Fruit fly (Drosophila melanogaster) whole organism, adult: ENCODE data around the gene dj-1beta.

Experiments
- CG11617 ChIP-seq: fragments of 200-800 bp; sonication (Bioruptor generic); optimal IDR thresholded peaks from 2 replicates; lab custom pipeline; 2017; ENCODE audit warnings: mild to moderate bottlenecking, missing biosample characterization, missing genetic modification reagents, missing genetic modification characterization
- CG12768 ChIP-seq: fragments of 200-800 bp; sonication (Bioruptor generic); optimal IDR thresholded peaks from 2 replicates; lab custom pipeline; 2017; ENCODE audit warnings: missing biosample characterization, missing genetic modification characterization, mild to moderate bottlenecking, moderate library complexity, missing genetic modification reagents
- CG14711 ChIP-seq: fragments of 200-800 bp; sonication (Bioruptor generic); optimal IDR thresholded peaks from 2 replicates; lab custom pipeline; 2018; ENCODE audit warnings: missing biosample characterization, mild to moderate bottlenecking, missing genetic modification characterization, moderate library complexity
- CG1620 ChIP-seq: fragments of 200-800 bp; sonication (Bioruptor generic); optimal IDR thresholded peaks from 2 replicates; lab custom pipeline; 2016; ENCODE audit warnings: missing biosample characterization, missing genetic modification characterization
- CG33017 ChIP-seq: fragments of 200-800 bp; sonication (Bioruptor generic); optimal IDR thresholded peaks from 2 replicates; lab custom pipeline; 2018; ENCODE audit warnings: missing biosample characterization, mild to moderate bottlenecking, missing genetic modification characterization, moderate library complexity
- CG5204 ChIP-seq: fragments of 200-800 bp; sonication (Bioruptor generic); optimal IDR thresholded peaks from 2 replicates; lab custom pipeline; 2016; ENCODE audit warnings: missing biosample characterization, missing genetic modification characterization
- CG7045 ChIP-seq: fragments of 200-800 bp; sonication (Bioruptor generic); optimal IDR thresholded peaks from 2 replicates; lab custom pipeline; 2017; ENCODE audit warnings: missing biosample characterization, mild to moderate bottlenecking, missing genetic modification characterization
- CG7101 ChIP-seq: fragments of 200-800 bp; sonication (Bioruptor generic); optimal IDR thresholded peaks from 2 replicates; lab custom pipeline; 2018; ENCODE audit warnings: missing biosample characterization, mild to moderate bottlenecking, missing genetic modification characterization, moderate library complexity
- Clk ChIP-seq: fragments of 200-800 bp; sonication (Bioruptor generic); optimal IDR thresholded peaks from 2 replicates; lab custom pipeline; 2017; ENCODE audit warnings: missing biosample characterization, missing genetic modification characterization
- Crg-1 ChIP-seq: fragments of 200-800 bp; sonication (Bioruptor generic); optimal IDR thresholded peaks from 2 replicates; lab custom pipeline; 2016; ENCODE audit warnings: missing biosample characterization, missing genetic modification characterization
- Hr96 ChIP-seq: fragments of 200-800 bp; sonication (Bioruptor generic); optimal IDR thresholded peaks from 2 replicates; lab custom pipeline; 2016; ENCODE audit warnings: missing biosample characterization, missing genetic modification characterization
- Mnt ChIP-seq: fragments of 200-800 bp; sonication (Bioruptor generic); optimal IDR thresholded peaks from 2 replicates; lab custom pipeline; 2016; ENCODE audit warnings: missing biosample characterization, mild to moderate bottlenecking, missing genetic modification characterization
- bab1 ChIP-seq: fragments of 200-800 bp; sonication (Bioruptor generic); optimal IDR thresholded peaks from 3 replicates; lab custom pipeline; 2019; ENCODE audit warnings: missing biosample characterization, mild to moderate bottlenecking, missing genetic modification characterization, moderate library complexity
- cic ChIP-seq: fragments of 200-800 bp; sonication (Bioruptor generic); optimal IDR thresholded peaks from 2 replicates; lab custom pipeline; 2017; ENCODE audit warnings: missing biosample characterization, mild to moderate bottlenecking, missing genetic modification characterization, moderate library complexity
- cnc ChIP-seq, 2 experiments: fragments of >200 bp; optimal IDR thresholded peaks; 2 replicates each; lab custom pipeline; 2017
- kay ChIP-seq: fragments of 200-800 bp; sonication (Bioruptor generic); peaks from one replicate; lab custom pipeline; 2016; ENCODE audit warnings: missing biosample characterization, missing genetic modification characterization, borderline replicate concordance
- ovo ChIP-seq: fragments of 200-800 bp; sonication (Bioruptor generic); optimal IDR thresholded peaks from 2 replicates; lab custom pipeline; 2016; ENCODE audit warnings: missing biosample characterization, missing genetic modification characterization
- pad ChIP-seq: fragments of 200-800 bp; sonication (Bioruptor generic); optimal IDR thresholded peaks from 3 replicates; lab custom pipeline; 2017; ENCODE audit warnings: missing biosample characterization, missing genetic modification characterization, mild to moderate bottlenecking, moderate library complexity, missing genetic modification reagents
- tj ChIP-seq: fragments of 200-800 bp; sonication (Bioruptor generic); optimal IDR thresholded peaks from 3 replicates; lab custom pipeline; 2017; ENCODE audit warnings: missing biosample characterization, mild to moderate bottlenecking, missing genetic modification characterization, moderate library complexity
- toe ChIP-seq: fragments of 200-800 bp; sonication (Bioruptor generic); optimal IDR thresholded peaks from 2 replicates; lab custom pipeline; 2016; ENCODE audit warnings: missing biosample characterization, missing genetic modification characterization

The dj-1beta gene

dm6 chr3R:30802115-30802682 is 4.7 kb upstream of the dj-1beta start:
- TF ChIP-seq cnc (optimal IDR thresholded peaks at IDR 0.05; lab: Kevin White, UChicago) = no peak
- no peak for TF ChIP-seq Crg-1 (GFP tag; lab: Kevin White, UChicago)
- TF ChIP-seq cic (GFP tag; lab: Kevin White, UChicago) = peak; percentile 18
- TF ChIP-seq CG7045 (GFP tag; lab: Kevin White, UChicago) = peak; percentile 23

dm6 chr3R:30802779-30803178 is 4.1 kb upstream of the dj-1beta start:
- TF ChIP-seq CG7101 (tag; lab: Kevin White, UChicago) (peak; percentile 87), ovo (GFP tag; lab: Kevin White, UChicago) (peak; percentile 90), Clk (GFP tag; lab: Kevin White, UChicago) (peak; percentile 74), tj (GFP tag; lab: Kevin White, UChicago) (no peak), Mnt (GFP tag; lab: Kevin White, UChicago) (peak; percentile 15), toe (GFP tag; lab: Kevin White, UChicago) (peak; percentile 74), kay (GFP tag; lab: Kevin White, UChicago) (peak; percentile 98), CG5204 (peak; percentile 54), CG11617 (GFP tag; lab: Kevin White, UChicago) (peak; percentile 67), CG14711 (tag; lab: Kevin White, UChicago) (peak; percentile 47), bab1 (no peak), CG1620 (GFP tag; lab: Kevin White, UChicago) (peak; percentile 84), pad (GFP tag; lab: Kevin White, UChicago) (peak; percentile 57), CG33017 (tag; lab: Kevin White, UChicago) (peak; percentile 75), Hr96 (GFP tag; lab: Kevin White, UChicago) (peak; percentile 48), Crg-1 (GFP tag; lab: Kevin White, UChicago) (peak; percentile 91), cic (GFP tag; lab: Kevin White, UChicago) (no peak), CG12768 (GFP tag; lab: Kevin White, UChicago) (peak; percentile 75), CG7045 (GFP tag; lab: Kevin White, UChicago) (peak; percentile 89), cnc (optimal IDR thresholded peaks at IDR 0.05; lab: Kevin White, UChicago) (no peak)

DNA sequence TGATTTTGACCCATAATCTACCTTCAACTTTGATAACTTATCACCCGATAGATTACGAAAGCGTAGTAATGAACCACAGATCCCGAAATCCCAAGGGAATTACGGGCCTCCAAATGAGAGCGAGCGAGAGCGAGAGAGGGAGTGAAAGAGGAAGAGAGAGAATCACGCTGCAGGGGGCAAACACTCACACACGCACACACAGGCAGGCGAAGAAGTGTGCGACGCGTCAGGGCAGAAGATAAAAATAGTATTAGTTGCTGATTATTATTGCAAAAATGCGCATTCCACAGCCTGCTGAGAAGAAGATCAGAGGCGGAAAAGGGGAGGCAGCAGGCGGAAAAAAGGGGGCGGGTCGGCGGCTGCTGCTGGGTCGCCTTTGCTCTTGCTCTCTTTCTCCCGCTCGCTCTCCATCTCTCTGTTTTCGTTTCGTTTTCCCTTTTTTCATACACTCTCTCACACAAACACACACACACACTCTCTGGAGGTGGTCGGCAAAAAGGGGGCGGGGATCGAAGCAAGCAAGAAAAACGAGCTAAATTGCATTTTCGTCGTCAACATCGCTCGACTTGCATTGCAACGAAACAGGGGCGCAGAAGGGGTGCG is 3.6 kb upstream of the dj-1beta start:
- TF ChIP-seq CG11617 (GFP tag; lab: Kevin White, UChicago) = no peak
- no peak for TF ChIP-seq bab1
- peak; percentile 99 for TF ChIP-seq tj (GFP tag; lab: Kevin White, UChicago)
- TF ChIP-seq CG12768 (GFP tag; lab: Kevin White, UChicago) = peak; percentile 42

dm6 chr3R:30803815-30804515 is 3.0 kb upstream of the dj-1beta start:
- peak; percentile 64 for TF ChIP-seq toe (GFP tag; lab: Kevin White, UChicago)
- peak; percentile 32 for TF ChIP-seq CG33017 (tag; lab: Kevin White, UChicago)
- TF ChIP-seq CG1620 (GFP tag; lab: Kevin White, UChicago) = no peak
- peak; percentile 66 for TF ChIP-seq CG7045 (GFP tag; lab: Kevin White, UChicago)
- TF ChIP-seq CG12768 (GFP tag; lab: Kevin White, UChicago) = peak; percentile 15
- peak; percentile 3 to 59 for TF ChIP-seq cnc (optimal IDR thresholded peaks at IDR 0.05; lab: Kevin White, UChicago)
- TF ChIP-seq Hr96 (GFP tag; lab: Kevin White, UChicago) = peak; percentile 47
- peak; percentile 90 for TF ChIP-seq kay (GFP tag; lab: Kevin White, UChicago)
- TF ChIP-seq cic (GFP tag; lab: Kevin White, UChicago) = peak; percentile 62
- peak; percentile 42 for TF ChIP-seq Clk (GFP tag; lab: Kevin White, UChicago)
- TF ChIP-seq Mnt (GFP tag; lab: Kevin White, UChicago) = no peak
- TF ChIP-seq Crg-1 (GFP tag; lab: Kevin White, UChicago) = no peak
- TF ChIP-seq CG14711 (tag; lab: Kevin White, UChicago) = peak; percentile 50
- TF ChIP-seq bab1 = peak; percentile 54
- TF ChIP-seq CG7101 (tag; lab: Kevin White, UChicago) = peak; percentile 57
- peak; percentile 94 for TF ChIP-seq tj (GFP tag; lab: Kevin White, UChicago)
- peak; percentile 47 for TF ChIP-seq pad (GFP tag; lab: Kevin White, UChicago)
- peak; percentile 81 for TF ChIP-seq CG11617 (GFP tag; lab: Kevin White, UChicago)
- TF ChIP-seq CG5204 = peak; percentile 68
- TF ChIP-seq ovo (GFP tag; lab: Kevin White, UChicago) = peak; percentile 34

- TF ChIP-seq CG7045 (GFP tag; lab: Kevin White, UChicago) (peak; percentile 3), tj (GFP tag; lab: Kevin White, UChicago) (no peak), ovo (GFP tag; lab: Kevin White, UChicago) (no peak), toe (GFP tag; lab: Kevin White, UChicago) (peak; percentile 7), CG14711 (tag; lab: Kevin White, UChicago) (peak; percentile 20), CG5204 (peak; percentile 12), Clk (GFP tag; lab: Kevin White, UChicago) (no peak), CG7101 (tag; lab: Kevin White, UChicago) (peak; percentile 13), Mnt (GFP tag; lab: Kevin White, UChicago) (no peak)
Measured at dm6 chr3R:30805196-30805595, 1.7 kb upstream of the dj-1beta start.
